Fruit fly (Drosophila melanogaster): ENCODE data around the gene CG43390.

DNA sequence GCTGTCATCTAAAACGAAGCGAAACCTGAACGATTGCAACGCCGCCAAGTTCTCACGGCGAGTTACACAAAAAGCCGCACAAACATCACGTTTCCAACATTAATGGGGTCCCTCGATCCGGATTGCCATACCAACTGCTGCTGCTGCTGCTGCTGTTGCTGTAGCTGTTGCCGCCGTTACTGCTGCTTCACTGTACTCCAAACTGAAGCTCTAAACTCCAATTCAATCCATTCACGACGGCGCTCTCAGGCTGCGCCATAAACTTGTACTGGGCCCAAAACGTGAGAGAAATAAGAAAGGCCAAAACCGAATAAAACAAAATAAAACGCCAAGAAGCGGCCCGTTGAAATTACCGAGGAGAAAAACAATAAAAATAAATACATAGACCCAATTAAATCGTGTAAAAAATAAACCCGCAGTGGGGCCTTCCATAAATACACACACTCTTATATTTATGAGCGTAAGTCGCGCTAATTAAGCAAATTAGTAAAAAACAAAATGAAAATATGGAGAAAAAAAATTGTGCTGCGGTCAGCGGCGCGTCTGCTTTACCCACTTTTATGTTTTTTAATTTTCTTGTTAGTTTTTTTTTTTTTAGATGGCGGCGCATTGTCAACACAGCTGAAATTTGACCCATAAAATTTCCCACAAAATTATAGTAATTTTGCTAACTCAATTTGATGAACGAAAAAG is 32.3 kb downstream of the CG43390 start:
- TF ChIP-seq CG4820 (GFP tag; optimal IDR thresholded peaks at IDR 0.05) (no peak), CG1233 (GFP tag; optimal IDR thresholded peaks at IDR 0.05) (no peak), Hsf (GFP tag; optimal IDR thresholded peaks at IDR 0.05) (no peak), row (GFP tag; IDR thresholded peaks at IDR 0.05) (no peak), CG3838 (GFP tag; optimal IDR thresholded peaks at IDR 0.05) (no peak), CG16779 (GFP tag; IDR thresholded peaks at IDR 0.05) (no peak), seq (GFP tag; IDR thresholded peaks at IDR 0.05) (no peak), usp (GFP tag; optimal IDR thresholded peaks at IDR 0.05) (no peak), wdn (GFP tag; IDR thresholded peaks at IDR 0.05) (no peak), H15 (GFP tag; IDR thresholded peaks at IDR 0.05) (no peak), MBD-R2 (GFP tag; IDR thresholded peaks at IDR 0.05) (no peak)
